Worm (Caenorhabditis elegans) whole organism, L1 larva: Measurements from ENCODE around the gene twnk-1.

Source experiments
- C16A3.4 ChIP-seq: fragments of 150-350 bp; optimal IDR thresholded peaks from 2 replicates; lab custom pipeline; 2014; ENCODE audit warnings: missing biosample characterization, missing genetic modification characterization
- C34B4.2 ChIP-seq: sonication (generic microtip); optimal IDR thresholded peaks from 2 replicates; lab custom pipeline; 2017; ENCODE audit warnings: mild to moderate bottlenecking, missing genetic modification characterization, missing compliant biosample characterization
- F16B12.6 ChIP-seq: fragments of 150-350 bp; optimal IDR thresholded peaks from 2 replicates; lab custom pipeline; 2014; ENCODE audit warnings: missing biosample characterization, missing genetic modification characterization
- Y116A8C.19 ChIP-seq: sonication (generic microtip); optimal IDR thresholded peaks from 2 replicates; lab custom pipeline; 2016; ENCODE audit warnings: missing compliant biosample characterization, missing genetic modification characterization, borderline replicate concordance
- ama-1 ChIP-seq: fragments of 150-350 bp; optimal IDR thresholded peaks from 2 replicates; lab custom pipeline; 2014
- blmp-1 ChIP-seq: fragments of 150-350 bp; optimal IDR thresholded peaks from 2 replicates; lab custom pipeline; 2014; ENCODE audit warnings: missing biosample characterization, missing genetic modification characterization
- ceh-8 ChIP-seq: fragments of 200-800 bp; sonication (Bioruptor generic); optimal IDR thresholded peaks from 2 replicates; lab custom pipeline; 2018; ENCODE audit warnings: mild to moderate bottlenecking, missing genetic modification characterization, moderate library complexity, missing compliant biosample characterization
- ceh-82 ChIP-seq, 3 experiments: fragments of 150-350 bp in 1 of 3; sonication (generic microtip) in 2 of 3; optimal IDR thresholded peaks; 2 replicates each; lab custom pipeline; 2014 to 2017; ENCODE audit warnings: missing biosample characterization in 3 of 3, missing genetic modification characterization in 3 of 3
- ceh-90 ChIP-seq: sonication (generic microtip); optimal IDR thresholded peaks from 2 replicates; lab custom pipeline; 2016; ENCODE audit warnings: missing genetic modification characterization, missing compliant biosample characterization
- dpl-1 ChIP-seq, 3 experiments: fragments of 150-350 bp in 2 of 3; sonication (generic microtip) in 1 of 3; optimal IDR thresholded peaks; 2 replicates each; lab custom pipeline; 2014 to 2017; ENCODE audit warnings: missing biosample characterization in 3 of 3, missing genetic modification characterization in 3 of 3, missing genetic modification reagents in 3 of 3
- dsc-1 ChIP-seq: sonication (generic microtip); optimal IDR thresholded peaks from 2 replicates; lab custom pipeline; 2016; ENCODE audit warnings: mild to moderate bottlenecking, missing genetic modification characterization, missing compliant biosample characterization
- efl-1 ChIP-seq, 4 experiments: fragments of 150-350 bp; optimal IDR thresholded peaks in 3 of 4; peaks in 1 of 4; 1 replicate in 1 of 4; 2 replicates in 3 of 4; lab custom pipeline; 2014; ENCODE audit warnings: missing biosample characterization in 2 of 4, missing genetic modification characterization in 2 of 4, missing genetic modification reagents in 2 of 4
- egl-27 ChIP-seq, 2 experiments: fragments of 150-350 bp in 1 of 2; sonication (generic microtip); optimal IDR thresholded peaks; 3 replicates each; lab custom pipeline; 2017 to 2018; ENCODE audit warnings: missing biosample characterization in 2 of 2, missing genetic modification characterization in 2 of 2, missing genetic modification reagents in 2 of 2
- elt-2 ChIP-seq: sonication (generic microtip); optimal IDR thresholded peaks from 2 replicates; lab custom pipeline; 2016; ENCODE audit warnings: missing genetic modification characterization, mild to moderate bottlenecking, inconsistent platforms, missing compliant biosample characterization, missing genetic modification reagents
- fkh-10 ChIP-seq: sonication (generic microtip); optimal IDR thresholded peaks from 2 replicates; lab custom pipeline; 2017; ENCODE audit warnings: missing biosample characterization, missing genetic modification reagents, missing genetic modification characterization
- fos-1 ChIP-seq: fragments of 150-350 bp; optimal IDR thresholded peaks from 2 replicates; lab custom pipeline; 2014; ENCODE audit warnings: missing biosample characterization, missing genetic modification characterization
- hlh-17 ChIP-seq: fragments of 200-800 bp; sonication (Bioruptor generic); optimal IDR thresholded peaks from 2 replicates; lab custom pipeline; 2018; ENCODE audit warnings: missing genetic modification characterization, mild to moderate bottlenecking, missing compliant biosample characterization, moderate library complexity, borderline replicate concordance
- hlh-4 ChIP-seq: sonication (generic microtip); optimal IDR thresholded peaks from 2 replicates; lab custom pipeline; 2016; ENCODE audit warnings: mild to moderate bottlenecking, missing genetic modification characterization, missing compliant biosample characterization
- irx-1 ChIP-seq: sonication (generic microtip); optimal IDR thresholded peaks from 2 replicates; lab custom pipeline; 2016; ENCODE audit warnings: missing genetic modification characterization, missing compliant biosample characterization
- lin-13 ChIP-seq: fragments of 150-350 bp; optimal IDR thresholded peaks from 2 replicates; lab custom pipeline; 2014; ENCODE audit warnings: missing biosample characterization, missing genetic modification reagents, missing genetic modification characterization
- lin-14 ChIP-seq: fragments of 200-800 bp; sonication (Bioruptor generic); optimal IDR thresholded peaks from 2 replicates; lab custom pipeline; 2018; ENCODE audit warnings: mild to moderate bottlenecking, missing genetic modification characterization, moderate library complexity, missing compliant biosample characterization
- lin-39 ChIP-seq: fragments of 150-350 bp; optimal IDR thresholded peaks from 2 replicates; lab custom pipeline; 2014; ENCODE audit warnings: missing biosample characterization, missing genetic modification reagents, missing genetic modification characterization
- lir-3 ChIP-seq: sonication (generic microtip); optimal IDR thresholded peaks from 2 replicates; lab custom pipeline; 2016; ENCODE audit warnings: mild to moderate bottlenecking, missing genetic modification characterization, moderate library complexity, missing compliant biosample characterization; ENCODE audit not compliant: poor library complexity
- lsy-2 ChIP-seq, 2 experiments: fragments of 150-350 bp; optimal IDR thresholded peaks; 2 replicates each; lab custom pipeline; 2014; ENCODE audit warnings: missing biosample characterization in 2 of 2, missing genetic modification characterization in 2 of 2
- mab-9 ChIP-seq: fragments of 200-800 bp; sonication (Bioruptor generic); IDR thresholded peaks from 2 replicates; pipeline ENCODE4 v1.3.6; 2022; ENCODE audit warnings: missing genetic modification reagents, missing genetic modification characterization, missing compliant biosample characterization
- mdl-1 ChIP-seq, 2 experiments: fragments of 150-350 bp; optimal IDR thresholded peaks; 2 replicates each; lab custom pipeline; 2014 to 2017; ENCODE audit warnings: missing biosample characterization in 2 of 2, missing genetic modification characterization in 2 of 2, inconsistent platforms in 1 of 2
- nhr-12 ChIP-seq: sonication (generic microtip); optimal IDR thresholded peaks from 2 replicates; lab custom pipeline; 2017; ENCODE audit warnings: missing biosample characterization, missing genetic modification characterization
- nhr-19 ChIP-seq: fragments of 200-800 bp; sonication (Bioruptor generic); conservative IDR thresholded peaks from 2 replicates; pipeline ENCODE4 v1.3.6; 2022; ENCODE audit warnings: missing genetic modification characterization, missing compliant biosample characterization
- nhr-20 ChIP-seq: sonication (generic microtip); optimal IDR thresholded peaks from 2 replicates; lab custom pipeline; 2016; ENCODE audit warnings: mild to moderate bottlenecking, missing genetic modification characterization, missing compliant biosample characterization
- nhr-237 ChIP-seq: fragments of 150-350 bp; optimal IDR thresholded peaks from 2 replicates; lab custom pipeline; 2014; ENCODE audit warnings: missing biosample characterization, missing genetic modification characterization
- nhr-47 ChIP-seq: sonication (generic microtip); optimal IDR thresholded peaks from 2 replicates; lab custom pipeline; 2016; ENCODE audit warnings: mild to moderate bottlenecking, missing genetic modification characterization, moderate library complexity, missing compliant biosample characterization
- nhr-71 ChIP-seq: sonication (generic microtip); optimal IDR thresholded peaks from 2 replicates; lab custom pipeline; 2016; ENCODE audit warnings: mild to moderate bottlenecking, missing genetic modification characterization, moderate library complexity, missing compliant biosample characterization
- nhr-77 ChIP-seq: fragments of 150-350 bp; optimal IDR thresholded peaks from 2 replicates; lab custom pipeline; 2014; ENCODE audit warnings: missing biosample characterization, missing genetic modification characterization
- nhr-85 ChIP-seq: sonication (generic microtip); peaks from one replicate; lab custom pipeline; 2016; ENCODE audit warnings: missing genetic modification characterization, inconsistent platforms, missing compliant biosample characterization
- pqm-1 ChIP-seq: sonication (generic microtip); optimal IDR thresholded peaks from 3 replicates; lab custom pipeline; 2017; ENCODE audit warnings: missing biosample characterization, missing genetic modification characterization
- rnt-1 ChIP-seq: sonication (generic microtip); optimal IDR thresholded peaks from 2 replicates; lab custom pipeline; 2016; ENCODE audit warnings: mild to moderate bottlenecking, missing genetic modification characterization, moderate library complexity, missing compliant biosample characterization
- skn-1 ChIP-seq: fragments of 150-350 bp; optimal IDR thresholded peaks from 2 replicates; lab custom pipeline; 2014; ENCODE audit warnings: missing biosample characterization, missing genetic modification characterization
- snpc-4 ChIP-seq: fragments of 150-350 bp; optimal IDR thresholded peaks from 2 replicates; lab custom pipeline; 2014; ENCODE audit warnings: missing biosample characterization, missing genetic modification characterization
- snu-23 ChIP-seq: sonication (generic microtip); optimal IDR thresholded peaks from 2 replicates; lab custom pipeline; 2016; ENCODE audit warnings: missing genetic modification characterization, missing compliant biosample characterization
- sptf-1 ChIP-seq: fragments of 150-350 bp; optimal IDR thresholded peaks from 2 replicates; lab custom pipeline; 2014; ENCODE audit warnings: missing biosample characterization, missing genetic modification characterization
- sup-37 ChIP-seq: fragments of 200-800 bp; sonication (Bioruptor generic); optimal IDR thresholded peaks from 2 replicates; lab custom pipeline; 2018; ENCODE audit warnings: mild to moderate bottlenecking, missing genetic modification characterization, missing compliant biosample characterization
- swsn-7 ChIP-seq: sonication (generic microtip); optimal IDR thresholded peaks from 2 replicates; lab custom pipeline; 2016; ENCODE audit warnings: missing genetic modification characterization, missing compliant biosample characterization
- tbx-2 ChIP-seq: sonication (generic microtip); optimal IDR thresholded peaks from 2 replicates; lab custom pipeline; 2016; ENCODE audit warnings: missing genetic modification characterization, missing compliant biosample characterization
- tlp-1 ChIP-seq: fragments of 150-350 bp; optimal IDR thresholded peaks from 2 replicates; lab custom pipeline; 2014; ENCODE audit warnings: missing biosample characterization, missing genetic modification characterization
- unc-62 ChIP-seq: fragments of 150-350 bp; optimal IDR thresholded peaks from 2 replicates; lab custom pipeline; 2014; ENCODE audit warnings: missing biosample characterization, missing genetic modification reagents, missing genetic modification characterization
- unc-86 ChIP-seq: sonication (generic microtip); optimal IDR thresholded peaks from 2 replicates; lab custom pipeline; 2016; ENCODE audit warnings: missing genetic modification characterization, missing compliant biosample characterization
- xbp-1 ChIP-seq: sonication (generic microtip); optimal IDR thresholded peaks from 2 replicates; lab custom pipeline; 2016; ENCODE audit warnings: missing genetic modification characterization, missing compliant biosample characterization
- zag-1 ChIP-seq: fragments of 150-350 bp; optimal IDR thresholded peaks from 2 replicates; lab custom pipeline; 2014; ENCODE audit warnings: missing biosample characterization, missing genetic modification characterization
- zip-4 ChIP-seq: fragments of 200-800 bp; sonication (Bioruptor generic); optimal IDR thresholded peaks from 2 replicates; lab custom pipeline; 2018; ENCODE audit warnings: mild to moderate bottlenecking, missing genetic modification characterization, moderate library complexity, missing compliant biosample characterization
- ztf-4 ChIP-seq: fragments of 150-350 bp; optimal IDR thresholded peaks from 2 replicates; lab custom pipeline; 2014; ENCODE audit warnings: missing biosample characterization, missing genetic modification characterization

The twnk-1 gene

ce11 chrX:5775804-5776252 is 15.2 kb upstream of the twnk-1 start (continued):
- peak; percentile 32 to 70 (median 58) for TF ChIP-seq dpl-1 (GFP tag; optimal IDR thresholded peaks at IDR 0.05; lab: Kevin White, UChicago)
- TF ChIP-seq nhr-20 (tag; lab: Kevin White, UChicago): peak; percentile 65
- no peak for TF ChIP-seq mab-9 (GFP tag; lab: Robert Waterston, UW)
- TF ChIP-seq lir-3: no peak
- TF ChIP-seq ama-1 (lab: Kevin White, UChicago): no peak
- TF ChIP-seq lin-13 (GFP tag; lab: Kevin White, UChicago): peak; percentile 62
- TF ChIP-seq ztf-4 (tag; lab: Kevin White, UChicago): peak; percentile 4
- TF ChIP-seq snpc-4 (tag; lab: Kevin White, UChicago): peak; percentile 5
- TF ChIP-seq C16A3.4: peak; percentile 60
- peak; percentile 72 for TF ChIP-seq nhr-47
- TF ChIP-seq lin-39 (tag; lab: Kevin White, UChicago): peak; percentile 48
- TF ChIP-seq mdl-1 (tag; optimal IDR thresholded peaks at IDR 0.05; lab: Kevin White, UChicago): peak in 1 of 2 experiments; percentile 53
- peak; percentile 81 for TF ChIP-seq blmp-1 (tag; lab: Kevin White, UChicago)
- peak; percentile 57 to 84 for TF ChIP-seq lsy-2 (tag; optimal IDR thresholded peaks at IDR 0.05; lab: Kevin White, UChicago)
- TF ChIP-seq skn-1: peak; percentile 62
- TF ChIP-seq nhr-12: no peak
- TF ChIP-seq rnt-1 (tag; lab: Kevin White, UChicago): peak; percentile 74
- TF ChIP-seq ceh-8 (GFP tag; lab: Kevin White, UChicago): peak; percentile 39
- peak; percentile 92 for TF ChIP-seq lin-14 (GFP tag; lab: Kevin White, UChicago)
- no peak for TF ChIP-seq unc-62 (GFP tag; lab: Kevin White, UChicago)
- 0 out of 2 replicates have a peak, but pooled peaks have one; percentile 27 for TF ChIP-seq nhr-19 (GFP tag; lab: Robert Waterston, UW)
- no peak for TF ChIP-seq zag-1 (tag; lab: Kevin White, UChicago)
- TF ChIP-seq F16B12.6 (tag; lab: Kevin White, UChicago): no peak
- peak; percentile 49 for TF ChIP-seq unc-86 (tag; lab: Kevin White, UChicago)
- peak; percentile 78 for TF ChIP-seq nhr-71 (tag; lab: Kevin White, UChicago)
- TF ChIP-seq egl-27 (tag; optimal IDR thresholded peaks at IDR 0.05; lab: Kevin White, UChicago): no peak
- TF ChIP-seq xbp-1 (tag; lab: Kevin White, UChicago): peak; percentile 79
- peak; percentile 63 for TF ChIP-seq tbx-2
- peak; percentile 25 for TF ChIP-seq irx-1 (tag; lab: Kevin White, UChicago)
- TF ChIP-seq fos-1: peak; percentile 39
- TF ChIP-seq elt-2 (tag; lab: Kevin White, UChicago): peak; percentile 30
- TF ChIP-seq ceh-82 (tag; optimal IDR thresholded peaks at IDR 0.05; lab: Kevin White, UChicago): peak in 2 of 3 experiments; percentile 8 to 86
- no peak for TF ChIP-seq zip-4
- peak; percentile 43 for TF ChIP-seq nhr-77 (tag; lab: Kevin White, UChicago)
- TF ChIP-seq snu-23 (GFP tag; lab: Kevin White, UChicago): peak; percentile 74

- TF ChIP-seq dsc-1 (tag; lab: Kevin White, UChicago) (peak; percentile 26), ceh-90 (tag; lab: Kevin White, UChicago) (no peak), swsn-7 (tag; lab: Kevin White, UChicago) (peak; percentile 38), pqm-1 (tag; lab: Kevin White, UChicago) (no peak), lin-39 (tag; lab: Kevin White, UChicago) (no peak), tlp-1 (tag; lab: Kevin White, UChicago) (no peak), sptf-1 (tag; lab: Kevin White, UChicago) (no peak), sup-37 (GFP tag; lab: Kevin White, UChicago) (no peak), snu-23 (GFP tag; lab: Kevin White, UChicago) (peak; percentile 65), fkh-10 (GFP tag; lab: Kevin White, UChicago) (no peak), lsy-2 (tag; optimal IDR thresholded peaks at IDR 0.05; lab: Kevin White, UChicago) (peak; percentile 39 to 40), efl-1 (optimal IDR thresholded peaks at IDR 0.05; lab: Kevin White, UChicago) (peak; percentile 0 to 11), efl-1 (GFP tag; optimal IDR thresholded peaks at IDR 0.05 in 1 of 2; lab: Kevin White, UChicago) (no peak), Y116A8C.19 (no peak), tbx-2 (no peak), mab-9 (GFP tag; lab: Robert Waterston, UW) (no peak), C34B4.2 (tag; lab: Kevin White, UChicago) (no peak), nhr-71 (tag; lab: Kevin White, UChicago) (peak; percentile 77), nhr-20 (tag; lab: Kevin White, UChicago) (peak; percentile 48), ceh-8 (GFP tag; lab: Kevin White, UChicago) (no peak), unc-62 (GFP tag; lab: Kevin White, UChicago) (no peak), rnt-1 (tag; lab: Kevin White, UChicago) (peak; percentile 61), hlh-4 (tag; lab: Kevin White, UChicago) (no peak), egl-27 (tag; optimal IDR thresholded peaks at IDR 0.05; lab: Kevin White, UChicago) (no peak), nhr-237 (tag; lab: Kevin White, UChicago) (no peak), nhr-85 (tag; lab: Kevin White, UChicago) (peak; percentile 36), hlh-17 (GFP tag; lab: Kevin White, UChicago) (no peak), zag-1 (tag; lab: Kevin White, UChicago) (no peak)
Measured at ce11 chrX:5780672-5781182, 10.3 kb upstream of the twnk-1 start, which contains the start of gene sft-4. sft-4 (minus strand) TSS chrX:5780722.
